Worm (Caenorhabditis elegans): Measurements from ENCODE around the gene ops-1.

Gene ops-1

ce11 chrIV:6284277-6284676 lies at the start of gene ops-1:
ops-1 (minus strand) TSS chrIV:6284377.
- TF ChIP-seq ztf-11 (tag; optimal IDR thresholded peaks at IDR 0.05) (no peak), elt-1 (tag; optimal IDR thresholded peaks at IDR 0.05) (no peak), F13H6.1 (tag; optimal IDR thresholded peaks at IDR 0.05) (no peak), ceh-16 (tag; optimal IDR thresholded peaks at IDR 0.05) (no peak), unc-55 (GFP tag; optimal IDR thresholded peaks at IDR 0.05) (no peak)

ce11 chrIV:6333915-6334314 lies 49.7 kb upstream of the ops-1 start, which contains the start of gene blos-2:
blos-2 (plus strand) TSS chrIV:6334215.
- TF ChIP-seq mbf-1 (tag; optimal IDR thresholded peaks at IDR 0.05) (no peak), ztf-4 (tag; optimal IDR thresholded peaks at IDR 0.05) (no peak), gmeb-1 (tag; optimal IDR thresholded peaks at IDR 0.05) (no peak), sma-3 (GFP tag; optimal IDR thresholded peaks at IDR 0.05) (no peak), C34F6.9 (tag; optimal IDR thresholded peaks at IDR 0.05) (no peak), unc-39 (tag; optimal IDR thresholded peaks at IDR 0.05) (no peak), lin-39 (tag; optimal IDR thresholded peaks at IDR 0.05) (no peak), aly-2 (tag; optimal IDR thresholded peaks at IDR 0.05) (no peak), ceh-82 (tag; optimal IDR thresholded peaks at IDR 0.05) (no peak), ztf-1 (GFP tag; conservative IDR thresholded peaks at IDR 0.05) (no peak), nhr-6 (tag; optimal IDR thresholded peaks at IDR 0.05) (no peak), sma-9 (GFP tag; optimal IDR thresholded peaks at IDR 0.05) (no peak), sma-9 (tag; optimal IDR thresholded peaks at IDR 0.05) (no peak), peb-1 (tag; optimal IDR thresholded peaks at IDR 0.05) (no peak), skn-1 (tag; optimal IDR thresholded peaks at IDR 0.05) (no peak), unc-55 (GFP tag; optimal IDR thresholded peaks at IDR 0.05) (no peak)

- peak; percentile 68 for TF ChIP-seq fos-1 (tag; optimal IDR thresholded peaks at IDR 0.05)
- no peak for TF ChIP-seq aly-2 (tag; optimal IDR thresholded peaks at IDR 0.05)
- TF ChIP-seq ZK546.5 (tag; optimal IDR thresholded peaks at IDR 0.05), result no peak
- TF ChIP-seq elt-3 (tag; optimal IDR thresholded peaks at IDR 0.05), result no peak
- TF ChIP-seq ztf-4 (tag; optimal IDR thresholded peaks at IDR 0.05), result no peak
- TF ChIP-seq lin-13 (GFP tag; optimal IDR thresholded peaks at IDR 0.05), result no peak
Measured at ce11 chrIV:6330790-6331189, 46.6 kb upstream of the ops-1 start.

- TF ChIP-seq ZK546.5 (tag; optimal IDR thresholded peaks at IDR 0.05), result no peak
- no peak for TF ChIP-seq ztf-11 (tag; optimal IDR thresholded peaks at IDR 0.05)
- TF ChIP-seq C34F6.9 (tag; optimal IDR thresholded peaks at IDR 0.05), result no peak
- TF ChIP-seq sma-9 (GFP tag; optimal IDR thresholded peaks at IDR 0.05), result no peak
- TF ChIP-seq sma-9 (tag; optimal IDR thresholded peaks at IDR 0.05), result no peak
- no peak for TF ChIP-seq nhr-6 (tag; optimal IDR thresholded peaks at IDR 0.05)
- TF ChIP-seq mdl-1 (tag; optimal IDR thresholded peaks at IDR 0.05), result no peak
- TF ChIP-seq egl-27 (tag; optimal IDR thresholded peaks at IDR 0.05), result no peak
- no peak for TF ChIP-seq nhr-11 (tag; optimal IDR thresholded peaks at IDR 0.05)
- no peak for TF ChIP-seq nhr-129 (tag; optimal IDR thresholded peaks at IDR 0.05)
- no peak for TF ChIP-seq skn-1 (tag; optimal IDR thresholded peaks at IDR 0.05)
- no peak for TF ChIP-seq F13H6.1 (tag; optimal IDR thresholded peaks at IDR 0.05)
- no peak for TF ChIP-seq R02D3.7 (tag; optimal IDR thresholded peaks at IDR 0.05)
- TF ChIP-seq snpc-4 (tag; optimal IDR thresholded peaks at IDR 0.05), result no peak
Measured at ce11 chrIV:6329339-6329738, 45.2 kb upstream of the ops-1 start, which contains the start of gene seu-1. seu-1 (plus strand) TSS chrIV:6329639.

- no peak for TF ChIP-seq zag-1 (tag; optimal IDR thresholded peaks at IDR 0.05)
- no peak for TF ChIP-seq nhr-11 (tag; optimal IDR thresholded peaks at IDR 0.05)
- no peak for TF ChIP-seq unc-39 (tag; optimal IDR thresholded peaks at IDR 0.05)
- TF ChIP-seq ztf-4 (tag; optimal IDR thresholded peaks at IDR 0.05), result no peak
- TF ChIP-seq ama-1 (optimal IDR thresholded peaks at IDR 0.05), result no peak
- TF ChIP-seq egl-27 (tag; optimal IDR thresholded peaks at IDR 0.05), result no peak
- no peak for TF ChIP-seq nhr-23 (tag; optimal IDR thresholded peaks at IDR 0.05)
- no peak for TF ChIP-seq nhr-77 (tag; optimal IDR thresholded peaks at IDR 0.05)
- no peak for TF ChIP-seq nhr-129 (tag; optimal IDR thresholded peaks at IDR 0.05)
- no peak for TF ChIP-seq lin-11 (tag; optimal IDR thresholded peaks at IDR 0.05)
- TF ChIP-seq snpc-4 (tag; optimal IDR thresholded peaks at IDR 0.05), result no peak
- TF ChIP-seq ZK546.5 (tag; optimal IDR thresholded peaks at IDR 0.05), result no peak
- no peak for TF ChIP-seq unc-55 (GFP tag; optimal IDR thresholded peaks at IDR 0.05)
Measured at ce11 chrIV:6328198-6328597, 44.0 kb upstream of the ops-1 start.

All from whole organism, L2 larva.